Fruit fly (Drosophila melanogaster): ENCODE measurements around the gene tal-1A.
A peak's percentile ranks its signal among the peaks of the same experiment; 100 is the strongest.

Gene tal-1A

DNA sequence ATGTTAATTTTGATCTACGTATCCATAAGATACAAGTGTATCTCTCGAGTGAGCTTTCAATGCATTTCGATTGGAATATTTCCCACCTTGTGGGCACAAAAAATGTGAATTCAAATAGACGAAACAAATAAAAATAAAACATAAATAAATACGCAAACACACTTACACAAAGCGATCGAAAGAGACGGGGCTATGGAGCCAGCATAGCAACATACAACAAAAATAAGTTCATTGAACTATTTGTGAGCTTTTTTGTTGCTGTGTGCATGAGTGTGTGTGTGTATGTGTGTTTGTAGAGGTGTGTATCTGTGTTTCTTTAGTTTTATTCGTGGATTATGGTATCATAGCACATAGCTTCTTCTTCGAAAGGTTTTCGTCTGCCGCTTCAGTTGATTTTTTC, 7.6 kb downstream of the tal-1A start:
- no peak for TF ChIP-seq CG17801 (GFP tag; optimal IDR thresholded peaks at IDR 0.05; ENCODE audit: partially characterized antibody)

dm6 chr3R:13822602-13823220, 9.8 kb downstream of the tal-1A start:
- no peak for TF ChIP-seq CG17801 (GFP tag; optimal IDR thresholded peaks at IDR 0.05; ENCODE audit: partially characterized antibody)

DNA sequence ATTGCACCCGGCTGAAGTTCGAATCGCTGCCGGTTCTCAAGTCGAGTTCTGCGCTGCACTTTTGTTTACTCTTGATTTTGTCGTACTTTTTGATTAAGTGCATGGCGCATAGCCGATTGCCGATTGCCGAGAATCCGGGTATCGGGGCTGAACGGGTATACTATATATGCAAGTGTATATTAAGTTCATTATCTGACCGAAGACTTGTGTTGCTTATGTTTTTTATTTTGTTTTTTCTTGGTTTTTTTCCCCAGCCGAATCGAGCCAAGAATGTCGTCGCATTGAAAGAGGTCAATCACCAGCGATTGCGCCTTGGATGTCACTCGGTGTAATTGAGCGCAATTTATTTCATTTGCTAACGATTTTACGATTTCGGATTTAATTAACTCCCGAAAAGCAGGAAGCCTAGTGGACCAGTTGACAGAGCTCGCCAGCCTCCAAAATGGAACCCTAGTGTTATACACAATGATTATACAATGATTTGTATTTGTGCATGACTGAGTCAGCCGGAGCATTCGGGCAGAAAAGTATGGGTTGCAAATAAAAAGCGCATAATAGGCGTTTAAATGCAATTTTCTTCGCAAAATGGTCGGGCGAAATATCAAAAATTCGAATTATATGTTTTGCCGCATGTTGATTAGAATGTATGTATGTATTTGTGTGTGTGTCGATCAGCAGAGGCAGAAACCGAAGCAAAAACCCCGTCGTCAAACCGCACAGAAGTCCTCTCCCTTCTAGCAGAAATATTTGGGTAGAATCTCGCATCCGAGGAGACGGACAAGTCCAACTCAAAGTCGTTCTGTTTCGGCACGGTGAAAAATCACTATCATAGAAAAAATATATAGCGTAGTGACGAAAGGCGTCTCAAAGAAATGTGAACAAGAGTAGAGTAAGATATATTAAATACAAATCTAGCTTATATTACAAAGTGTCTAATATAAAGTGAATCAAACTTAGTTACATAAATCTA, 15.3 kb downstream of the tal-1A start, which contains the start of gene Mst87F:
Mst87F (minus strand) TSS at position 56 of the 970 bp plus-strand sequence.
- TF ChIP-seq CG17801 (GFP tag; optimal IDR thresholded peaks at IDR 0.05; ENCODE audit: partially characterized antibody): peak; percentile 11

dm6 chr3R:13831042-13831441, 18.1 kb downstream of the tal-1A start:
- no peak for TF ChIP-seq CG17801 (GFP tag; optimal IDR thresholded peaks at IDR 0.05; ENCODE audit: partially characterized antibody)

dm6 chr3R:13831596-13832119, 18.7 kb downstream of the tal-1A start:
- TF ChIP-seq CG17801 (GFP tag; optimal IDR thresholded peaks at IDR 0.05; ENCODE audit: partially characterized antibody): peak; percentile 67

dm6 chr3R:13832950-13833349, 20.0 kb downstream of the tal-1A start:
- no peak for TF ChIP-seq CG17801 (GFP tag; optimal IDR thresholded peaks at IDR 0.05; ENCODE audit: partially characterized antibody)

- TF ChIP-seq CG17801 (GFP tag; optimal IDR thresholded peaks at IDR 0.05; ENCODE audit: partially characterized antibody): no peak
Observed at dm6 chr3R:13833515-13833914, 20.6 kb downstream of the tal-1A start.

DNA sequence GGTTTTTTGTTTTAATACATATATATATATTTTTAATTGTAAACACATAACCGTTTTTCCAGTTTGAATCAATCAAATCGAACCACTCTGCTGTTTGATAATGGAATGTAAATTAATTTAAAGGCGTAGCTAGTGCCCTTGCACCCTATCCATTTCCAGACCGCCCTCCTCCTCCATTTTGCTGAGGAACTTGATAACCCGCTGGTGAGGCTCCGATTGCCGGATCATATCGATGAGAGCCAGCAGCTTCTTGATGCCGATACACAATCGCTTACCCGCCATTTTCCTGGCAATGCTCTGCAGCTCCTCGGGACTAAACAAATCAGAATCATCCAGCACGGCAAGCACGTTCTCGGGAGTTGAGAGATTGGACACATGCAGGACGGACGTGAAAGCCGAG, 21.6 kb downstream of the tal-1A start:
- no peak for TF ChIP-seq CG17801 (GFP tag; optimal IDR thresholded peaks at IDR 0.05; ENCODE audit: partially characterized antibody)

DNA sequence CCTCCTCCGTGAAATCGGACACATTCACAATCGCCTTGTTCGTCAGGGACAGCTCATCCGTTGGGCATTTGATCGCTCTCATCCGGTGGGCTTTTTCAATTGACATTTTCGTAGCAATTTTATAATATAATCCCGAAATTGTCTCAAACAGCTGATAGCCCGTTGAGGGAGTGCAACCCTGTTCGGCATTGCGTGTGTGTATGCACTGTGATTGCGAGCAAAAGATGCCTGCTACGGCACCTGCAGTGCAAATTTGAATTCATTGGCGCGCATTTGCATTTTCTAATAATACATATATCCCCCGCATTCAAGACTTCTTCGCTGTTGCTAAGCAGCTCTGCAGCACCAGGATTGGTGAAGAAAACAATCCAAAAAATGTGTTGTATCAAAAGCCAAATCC, 24.9 kb downstream of the tal-1A start, which contains the start of gene Nsf2:
Nsf2 (minus strand) TSS at position 185 of the 400 bp plus-strand sequence.
- TF ChIP-seq CG17801 (GFP tag; optimal IDR thresholded peaks at IDR 0.05; ENCODE audit: partially characterized antibody): no peak

DNA sequence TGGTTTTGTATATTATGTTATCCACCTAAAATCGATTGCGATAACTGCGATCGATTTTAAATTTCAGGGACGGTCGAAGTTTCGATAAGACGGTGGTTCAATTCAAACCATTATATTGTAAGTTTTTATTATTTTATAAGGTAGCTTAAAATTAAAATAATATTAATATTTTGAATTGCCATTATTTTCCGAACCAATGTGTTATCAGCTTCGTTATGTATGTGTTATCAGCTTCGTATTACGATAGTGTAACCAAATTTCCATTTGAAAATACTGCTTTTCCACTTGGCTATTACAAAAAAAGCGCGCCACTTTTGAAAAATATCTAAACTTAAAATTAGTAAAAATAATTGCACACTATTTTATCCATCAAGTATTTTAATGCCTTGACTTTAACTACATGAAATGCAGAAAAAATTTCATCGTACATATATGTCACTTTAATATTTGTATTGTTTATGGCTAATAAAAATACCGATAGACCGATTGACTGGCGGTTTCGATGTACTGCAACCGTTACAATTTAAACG, 27.0 kb downstream of the tal-1A start, which contains the start of gene CG31495:
CG31495 (minus strand) TSS at position 52 of the 530 bp plus-strand sequence.
- TF ChIP-seq CG17801 (GFP tag; optimal IDR thresholded peaks at IDR 0.05; ENCODE audit: partially characterized antibody): no peak

- no peak for TF ChIP-seq CG17801 (GFP tag; optimal IDR thresholded peaks at IDR 0.05; ENCODE audit: partially characterized antibody)
Observed at dm6 chr3R:13840956-13841355, 28.0 kb downstream of the tal-1A start.

- no peak for TF ChIP-seq CG17801 (GFP tag; optimal IDR thresholded peaks at IDR 0.05; ENCODE audit: partially characterized antibody)
Observed at dm6 chr3R:13842532-13842931, 29.6 kb downstream of the tal-1A start.

- TF ChIP-seq CG17801 (GFP tag; optimal IDR thresholded peaks at IDR 0.05; ENCODE audit: partially characterized antibody): no peak
Observed at dm6 chr3R:13843611-13844010, 30.7 kb downstream of the tal-1A start.

- TF ChIP-seq CG17801 (GFP tag; optimal IDR thresholded peaks at IDR 0.05; ENCODE audit: partially characterized antibody): no peak
Observed at dm6 chr3R:13845250-13845699, 32.4 kb downstream of the tal-1A start.

DNA sequence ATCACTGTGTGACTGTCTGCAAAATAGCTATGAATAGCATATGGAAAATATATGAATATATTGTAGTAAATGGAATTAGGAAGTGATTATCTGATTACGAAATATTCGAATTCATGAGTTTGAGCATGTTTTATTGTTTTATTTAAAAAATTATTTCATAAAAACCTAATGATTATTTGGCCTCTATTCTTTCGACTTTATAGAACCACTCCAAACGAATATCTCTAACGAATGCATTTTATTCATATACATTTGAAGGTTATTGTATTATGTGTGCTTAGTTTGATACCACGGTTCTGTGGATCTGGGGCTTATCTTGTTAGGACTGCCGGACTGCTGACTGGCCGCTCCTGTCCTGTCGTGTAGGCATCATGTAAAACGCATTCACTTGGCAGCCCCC, 33.0 kb downstream of the tal-1A start:
- no peak for TF ChIP-seq CG17801 (GFP tag; optimal IDR thresholded peaks at IDR 0.05; ENCODE audit: partially characterized antibody)

All from ovary, adult (tissue).